Worm (Caenorhabditis elegans) whole organism, dauer: Measurements from ENCODE around the gene C38H2.2.

ENCODE experiments used
- unc-62 ChIP-seq: sonication (generic microtip); optimal IDR thresholded peaks from 2 replicates; lab custom pipeline; 2017; ENCODE audit warnings: missing biosample characterization, missing genetic modification reagents, missing genetic modification characterization

Gene C38H2.2

DNA sequence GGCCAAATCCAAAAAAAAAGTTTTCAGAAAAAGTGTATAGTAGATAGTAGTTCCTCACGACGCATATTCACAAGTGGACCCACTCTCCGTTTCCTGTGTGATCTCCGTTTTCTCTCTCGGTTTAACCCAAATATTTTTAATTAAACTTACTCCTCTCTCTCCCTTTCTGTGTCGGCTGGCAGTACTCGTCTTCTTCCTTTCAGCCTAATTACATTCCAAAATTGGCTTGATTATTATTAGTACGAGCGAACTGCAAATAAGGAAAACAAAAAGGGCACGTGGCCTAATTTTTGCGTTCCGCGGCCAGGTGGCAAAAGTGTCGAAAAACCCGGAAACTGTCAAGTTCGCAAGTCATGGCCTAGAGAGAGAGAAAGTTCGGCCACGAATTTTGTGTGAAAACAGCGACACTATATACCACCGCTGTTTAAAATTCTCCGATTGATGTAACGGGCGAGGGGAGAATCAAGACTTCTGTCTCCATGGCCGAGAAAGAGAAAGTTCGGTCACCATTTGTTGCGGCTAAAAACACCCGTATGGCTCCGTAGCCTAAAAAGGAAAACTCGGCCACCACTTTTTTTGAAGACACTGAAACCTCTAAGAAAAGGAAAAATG lies 15.4 kb downstream of the C38H2.2 start:
- no peak for TF ChIP-seq unc-62

DNA sequence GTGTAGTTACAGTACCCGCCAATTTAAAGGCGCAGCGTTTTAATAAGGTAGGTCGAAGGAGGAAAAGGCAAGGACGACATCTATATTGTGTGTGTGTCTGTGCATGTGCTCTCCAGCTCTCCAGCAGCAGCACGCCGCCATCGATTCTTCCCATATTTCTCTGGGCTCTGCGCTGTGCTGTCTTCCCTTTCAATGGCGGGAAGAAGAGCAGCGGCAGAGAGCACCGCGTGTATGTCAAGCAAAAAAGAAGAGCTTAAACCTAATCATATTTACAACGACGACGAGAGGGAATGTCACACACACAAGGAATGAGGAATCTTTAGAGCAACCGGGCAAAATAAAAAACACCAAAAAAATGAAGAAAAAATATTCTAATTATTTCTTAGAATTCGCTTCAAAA lies 17.3 kb downstream of the C38H2.2 start:
- TF ChIP-seq unc-62, result no peak

ce11 chrIII:10404918-10405317 lies 23.3 kb downstream of the C38H2.2 start, which contains the start of the genes M03C11.3 and chl-1:
Gene M03C11.3, plus strand, starts transcription at chrIII:10405070.
Gene chl-1, minus strand, starts transcription at chrIII:10405240.
- no peak for TF ChIP-seq unc-62

DNA sequence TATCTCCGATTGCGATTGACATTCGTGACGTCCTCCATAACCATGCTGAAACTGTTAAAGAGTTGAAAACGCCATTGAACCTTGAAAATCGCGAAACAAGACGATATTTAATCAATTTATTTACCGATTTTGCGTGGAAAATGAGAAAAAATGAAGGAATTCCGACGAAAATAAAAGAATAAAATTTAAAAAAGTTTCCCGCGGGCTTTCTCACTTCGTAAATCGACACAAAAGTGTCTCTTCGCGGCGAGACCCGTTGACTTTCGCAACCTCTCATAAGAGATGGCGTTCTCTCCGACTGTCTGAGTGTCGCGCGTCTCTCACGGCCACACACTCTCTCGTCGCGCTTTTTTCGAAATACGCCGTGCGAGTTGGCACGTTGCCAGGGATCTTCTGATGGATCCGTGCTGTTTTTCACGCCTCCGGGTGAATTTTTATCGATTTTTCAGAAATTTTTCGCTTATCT lies 25.7 kb downstream of the C38H2.2 start, which contains the start of gene hat-1:
hat-1 (minus strand) TSS at position 51 of the 466 bp plus-strand sequence.
- no peak for TF ChIP-seq unc-62

ce11 chrIII:10415822-10416221 lies 34.2 kb downstream of the C38H2.2 start, which contains the start of gene ymel-1:
Gene ymel-1, plus strand, starts transcription at chrIII:10416139.
- TF ChIP-seq unc-62, result no peak

ce11 chrIII:10421680-10422079 lies 40.1 kb downstream of the C38H2.2 start:
- TF ChIP-seq unc-62, result no peak

DNA sequence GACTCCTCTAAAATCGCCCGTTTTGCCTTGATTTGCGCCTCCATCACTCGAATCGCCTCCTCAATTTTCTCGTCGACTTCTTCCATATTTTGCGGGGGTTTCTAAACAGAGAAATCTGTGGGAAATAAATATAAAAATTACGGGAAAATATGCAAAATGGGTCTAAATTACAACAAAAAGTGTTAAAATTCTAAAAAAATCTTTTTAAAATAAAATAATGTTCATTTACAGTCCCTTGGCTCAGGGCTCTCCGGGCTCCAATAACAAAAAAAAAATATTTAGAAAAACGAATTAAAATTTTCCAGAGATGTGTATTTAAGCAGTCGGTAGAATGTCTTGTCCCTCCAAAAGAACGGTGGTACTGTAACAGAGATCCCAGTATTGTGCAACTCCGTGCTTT lies 42.3 kb downstream of the C38H2.2 start, which contains the start of gene M03C11.6:
M03C11.6 (minus strand) TSS at position 101 of the 400 bp plus-strand sequence.
- no peak for TF ChIP-seq unc-62

DNA sequence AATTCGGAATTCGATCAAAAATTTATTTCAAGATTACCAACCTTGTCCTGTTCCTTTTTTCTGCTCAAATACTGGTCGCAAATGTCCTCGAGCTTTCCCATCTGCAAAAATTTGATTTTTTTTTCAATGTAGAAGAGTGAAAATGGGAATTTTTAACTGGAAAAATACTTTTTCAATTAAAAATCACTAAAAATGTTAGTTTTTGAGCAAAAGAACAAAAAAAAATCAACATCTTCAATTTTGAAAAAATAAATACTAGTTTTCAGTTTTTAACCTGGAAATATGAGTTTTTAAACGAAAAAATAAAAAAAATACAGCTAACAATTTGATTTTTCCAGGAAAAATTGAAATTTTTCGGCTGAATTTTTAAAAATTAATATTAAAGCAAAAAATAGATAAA lies 46.3 kb downstream of the C38H2.2 start, which contains the start of gene prp-3:
prp-3 (minus strand) TSS at position 101 of the 400 bp plus-strand sequence.
- TF ChIP-seq unc-62, result no peak

- no peak for TF ChIP-seq unc-62
Measured at ce11 chrIII:10432104-10432503, 50.5 kb downstream of the C38H2.2 start.
